Fruit fly (Drosophila melanogaster) whole organism, embryonic: ENCODE measurements around the gene CG6340.

Experiments
- B-H2 ChIP-seq: fragments of 200-800 bp; sonication (Bioruptor generic); optimal IDR thresholded peaks from 2 replicates; lab custom pipeline; 2018; ENCODE audit warnings: missing biosample characterization, mild to moderate bottlenecking, missing genetic modification characterization
- BEAF-32 ChIP-seq: fragments of 200-800 bp; sonication (Bioruptor generic); optimal IDR thresholded peaks from 3 replicates; lab custom pipeline; 2017; ENCODE audit warnings: missing biosample characterization, missing genetic modification characterization, mild to moderate bottlenecking, moderate library complexity, missing genetic modification reagents
- Bteb2 ChIP-seq: fragments of 200-800 bp; sonication (Bioruptor generic); optimal IDR thresholded peaks from 2 replicates; lab custom pipeline; 2016; ENCODE audit warnings: missing biosample characterization, missing genetic modification characterization
- CG10147 ChIP-seq: fragments of 200-800 bp; sonication (Bioruptor generic); optimal IDR thresholded peaks from 2 replicates; lab custom pipeline; 2019; ENCODE audit warnings: missing biosample characterization, mild to moderate bottlenecking, missing genetic modification characterization, moderate library complexity
- CG12391 ChIP-seq: fragments of 200-800 bp; sonication (Bioruptor generic); optimal IDR thresholded peaks from 3 replicates; lab custom pipeline; 2018; ENCODE audit warnings: missing biosample characterization, mild to moderate bottlenecking, missing genetic modification characterization, moderate library complexity
- CG12744 ChIP-seq: fragments of 200-800 bp; sonication (Bioruptor generic); optimal IDR thresholded peaks from 2 replicates; lab custom pipeline; 2016; ENCODE audit warnings: missing biosample characterization, missing genetic modification characterization
- CG13775 ChIP-seq: fragments of 200-800 bp; sonication (Bioruptor generic); optimal IDR thresholded peaks from 3 replicates; lab custom pipeline; 2017; ENCODE audit warnings: missing biosample characterization, mild to moderate bottlenecking, missing genetic modification characterization
- CG14050 ChIP-seq: fragments of 200-800 bp; sonication (Bioruptor generic); IDR thresholded peaks from 3 replicates; pipeline ENCODE4 v1.3.6; 2022; ENCODE audit warnings: missing biosample characterization, missing genetic modification characterization
- CG17359 ChIP-seq: fragments of 200-800 bp; sonication (Bioruptor generic); optimal IDR thresholded peaks from 3 replicates; lab custom pipeline; 2018; ENCODE audit warnings: missing biosample characterization, mild to moderate bottlenecking, missing genetic modification characterization, moderate library complexity
- CG17829 ChIP-seq: fragments of 200-800 bp; optimal IDR thresholded peaks from 2 replicates; lab custom pipeline; 2019; ENCODE audit warnings: missing biosample characterization, mild to moderate bottlenecking, missing genetic modification characterization, moderate library complexity
- CG2116 ChIP-seq: fragments of 200-800 bp; sonication (Bioruptor generic); optimal IDR thresholded peaks from 3 replicates; lab custom pipeline; 2018; ENCODE audit warnings: missing biosample characterization, mild to moderate bottlenecking, missing genetic modification characterization
- CG2129 ChIP-seq: fragments of 200-800 bp; sonication (Bioruptor generic); IDR thresholded peaks from 2 replicates; pipeline ENCODE4 v1.3.6; 2022; ENCODE audit warnings: missing biosample characterization, missing genetic modification characterization; ENCODE audit not compliant: partially characterized antibody
- CG32772 ChIP-seq: fragments of 200-800 bp; sonication (Bioruptor generic); IDR thresholded peaks from 2 replicates; pipeline ENCODE4 v1.3.6; 2022; ENCODE audit warnings: missing biosample characterization, missing genetic modification characterization
- CG34224 ChIP-seq: fragments of 200-800 bp; sonication (Bioruptor generic); IDR thresholded peaks from 3 replicates; pipeline ENCODE4 v1.3.6; 2022; ENCODE audit warnings: missing biosample characterization, missing genetic modification characterization; ENCODE audit not compliant: partially characterized antibody
- CG34376 ChIP-seq: fragments of 200-800 bp; sonication (Bioruptor generic); optimal IDR thresholded peaks from 2 replicates; lab custom pipeline; 2018; ENCODE audit warnings: missing biosample characterization, mild to moderate bottlenecking, missing genetic modification characterization
- CG4424 ChIP-seq: fragments of 200-800 bp; sonication (Bioruptor generic); optimal IDR thresholded peaks from 3 replicates; lab custom pipeline; 2016; ENCODE audit warnings: missing biosample characterization, missing genetic modification characterization
- CG6765 ChIP-seq: fragments of 200-800 bp; sonication (Bioruptor generic); optimal IDR thresholded peaks from 3 replicates; lab custom pipeline; 2017; ENCODE audit warnings: missing biosample characterization, mild to moderate bottlenecking, missing genetic modification characterization
- CG6791 ChIP-seq: fragments of 200-800 bp; sonication (Bioruptor generic); IDR thresholded peaks from 3 replicates; pipeline ENCODE4 v1.3.6; 2022; ENCODE audit warnings: missing biosample characterization, missing genetic modification characterization; ENCODE audit not compliant: partially characterized antibody
- CG7556 ChIP-seq: fragments of 200-800 bp; sonication (Bioruptor generic); optimal IDR thresholded peaks from 2 replicates; lab custom pipeline; 2017; ENCODE audit warnings: missing biosample characterization, mild to moderate bottlenecking, missing genetic modification characterization
- CHES-1-like ChIP-seq: fragments of 200-800 bp; sonication (Bioruptor generic); optimal IDR thresholded peaks from 2 replicates; lab custom pipeline; 2016; ENCODE audit warnings: missing biosample characterization, missing genetic modification characterization
- CrebB ChIP-seq: fragments of 200-800 bp; sonication (Bioruptor generic); optimal IDR thresholded peaks from 3 replicates; lab custom pipeline; 2018; ENCODE audit warnings: missing biosample characterization, mild to moderate bottlenecking, missing genetic modification characterization
- D19A ChIP-seq: fragments of 200-800 bp; optimal IDR thresholded peaks from 3 replicates; lab custom pipeline; 2019; ENCODE audit warnings: missing biosample characterization, mild to moderate bottlenecking, missing genetic modification characterization, moderate library complexity
- Dad ChIP-seq: fragments of 200-800 bp; sonication (Bioruptor generic); optimal IDR thresholded peaks from 3 replicates; lab custom pipeline; 2016; ENCODE audit warnings: missing biosample characterization, missing genetic modification characterization
- E2f1 ChIP-seq: fragments of 200-800 bp; sonication (Bioruptor generic); IDR thresholded peaks from 2 replicates; pipeline ENCODE4 v1.3.6; 2022; ENCODE audit warnings: missing biosample characterization, missing genetic modification characterization
- HLH54F ChIP-seq: fragments of 200-800 bp; sonication (Bioruptor generic); optimal IDR thresholded peaks from 3 replicates; lab custom pipeline; 2016; ENCODE audit warnings: missing biosample characterization, missing genetic modification characterization
- Hey ChIP-seq: fragments of 200-800 bp; sonication (Bioruptor generic); optimal IDR thresholded peaks from 3 replicates; lab custom pipeline; 2018; ENCODE audit warnings: missing biosample characterization, mild to moderate bottlenecking, missing genetic modification characterization
- MESR4 ChIP-seq: fragments of 200-800 bp; sonication (Bioruptor generic); optimal IDR thresholded peaks from 2 replicates; lab custom pipeline; 2018; ENCODE audit warnings: missing biosample characterization, mild to moderate bottlenecking, missing genetic modification characterization, moderate library complexity
- Myb ChIP-seq: fragments of 200-800 bp; sonication (Bioruptor generic); optimal IDR thresholded peaks from 2 replicates; lab custom pipeline; 2016; ENCODE audit warnings: missing biosample characterization, missing genetic modification characterization
- NK7.1 ChIP-seq: fragments of 200-800 bp; sonication (Bioruptor generic); optimal IDR thresholded peaks from 3 replicates; lab custom pipeline; 2016; ENCODE audit warnings: missing biosample characterization, missing genetic modification characterization
- Ptx1 ChIP-seq: fragments of 200-800 bp; sonication (Bioruptor generic); IDR thresholded peaks from 2 replicates; pipeline ENCODE4 v1.3.6; 2022; ENCODE audit warnings: missing biosample characterization, missing genetic modification characterization
- TFAM ChIP-seq: fragments of 200-800 bp; sonication (Bioruptor generic); optimal IDR thresholded peaks from 2 replicates; lab custom pipeline; 2017; ENCODE audit warnings: missing biosample characterization, missing genetic modification characterization, inconsistent platforms
- ab ChIP-seq: fragments of 200-800 bp; sonication (Bioruptor generic); optimal IDR thresholded peaks from 2 replicates; lab custom pipeline; 2016; ENCODE audit warnings: missing biosample characterization, missing genetic modification characterization
- ara ChIP-seq: fragments of 200-800 bp; sonication (Bioruptor generic); IDR thresholded peaks from 2 replicates; pipeline ENCODE4 v1.3.6; 2022; ENCODE audit warnings: missing biosample characterization, missing genetic modification characterization
- bsh ChIP-seq, 2 experiments: fragments of 200-800 bp; sonication (Bioruptor generic); optimal IDR thresholded peaks; 2 replicates each; lab custom pipeline; 2017 to 2018; ENCODE audit warnings: mild to moderate bottlenecking in 2 of 2, missing biosample characterization in 2 of 2, missing genetic modification characterization in 2 of 2, moderate library complexity in 1 of 2
- gfzf ChIP-seq: fragments of 200-800 bp; sonication (Bioruptor generic); optimal IDR thresholded peaks from 2 replicates; lab custom pipeline; 2016; ENCODE audit warnings: missing biosample characterization, mild to moderate bottlenecking, missing genetic modification characterization, moderate library complexity
- grau ChIP-seq: fragments of 200-800 bp; optimal IDR thresholded peaks from 3 replicates; lab custom pipeline; 2019; ENCODE audit warnings: missing biosample characterization, mild to moderate bottlenecking, missing genetic modification characterization, moderate library complexity
- hb ChIP-seq: fragments of 200-800 bp; sonication (Bioruptor generic); IDR thresholded peaks from 3 replicates; pipeline ENCODE4 v1.3.6; 2022; ENCODE audit warnings: missing biosample characterization, missing genetic modification characterization; ENCODE audit not compliant: partially characterized antibody
- lilli ChIP-seq: fragments of 200-800 bp; sonication (Bioruptor generic); optimal IDR thresholded peaks from 3 replicates; lab custom pipeline; 2016; ENCODE audit warnings: missing biosample characterization, missing genetic modification characterization
- lola ChIP-seq, 3 experiments: fragments of >200 bp in 2 of 3; fragments of 200-800 bp in 1 of 3; sonication (Bioruptor generic) in 1 of 3; optimal IDR thresholded peaks; 2 replicates each; lab custom pipeline; 2017 to 2019; ENCODE audit warnings: missing biosample characterization in 3 of 3, missing genetic modification characterization in 3 of 3, mild to moderate bottlenecking in 1 of 3, moderate library complexity in 1 of 3
- pzg ChIP-seq: fragments of 200-800 bp; sonication (Bioruptor generic); optimal IDR thresholded peaks from 3 replicates; lab custom pipeline; 2018; ENCODE audit warnings: missing biosample characterization, mild to moderate bottlenecking, missing genetic modification characterization, moderate library complexity
- sc ChIP-seq, 3 experiments: fragments of >200 bp in 2 of 3; fragments of 200-800 bp in 1 of 3; sonication (Bioruptor generic) in 1 of 3; optimal IDR thresholded peaks; 2 replicates in 2 of 3; 3 replicates in 1 of 3; lab custom pipeline; 2017; ENCODE audit warnings: mild to moderate bottlenecking in 1 of 3, missing biosample characterization in 1 of 3, missing genetic modification characterization in 1 of 3, missing genetic modification reagents in 1 of 3
- trem ChIP-seq: fragments of 200-800 bp; optimal IDR thresholded peaks from 3 replicates; lab custom pipeline; 2019; ENCODE audit warnings: missing biosample characterization, mild to moderate bottlenecking, missing genetic modification characterization, moderate library complexity
- tup ChIP-seq: fragments of 200-800 bp; sonication (Bioruptor generic); optimal IDR thresholded peaks from 2 replicates; lab custom pipeline; 2016; ENCODE audit warnings: missing biosample characterization, mild to moderate bottlenecking, missing genetic modification characterization, moderate library complexity
- unc-4 ChIP-seq: fragments of 200-800 bp; sonication (Bioruptor generic); IDR thresholded peaks from 2 replicates; pipeline ENCODE4 v1.3.6; 2022; ENCODE audit warnings: missing biosample characterization, missing genetic modification characterization; ENCODE audit not compliant: partially characterized antibody
- vnd ChIP-seq: fragments of 200-800 bp; sonication (Bioruptor generic); IDR thresholded peaks from 3 replicates; pipeline ENCODE4 v1.3.6; 2022; ENCODE audit warnings: missing biosample characterization, missing genetic modification characterization; ENCODE audit not compliant: partially characterized antibody
- zfh1 ChIP-seq: fragments of 200-800 bp; sonication (Bioruptor generic); IDR thresholded peaks from 3 replicates; pipeline ENCODE4 v1.3.6; 2022; ENCODE audit warnings: missing biosample characterization, missing genetic modification characterization
- zfh2 ChIP-seq: fragments of 200-800 bp; sonication (Bioruptor generic); optimal IDR thresholded peaks from 2 replicates; lab custom pipeline; 2016; ENCODE audit warnings: missing biosample characterization, missing genetic modification characterization

CG6340 gene

dm6 chrX:15449490-15450326 lies 32.5 kb upstream of the CG6340 start, which contains the start of the genes Scamp and Ahcy (continued):
- peak; percentile 27 for TF ChIP-seq CG7556 (GFP tag; lab: Kevin White, UChicago)
- TF ChIP-seq BEAF-32 (GFP tag; lab: Kevin White, UChicago): peak; percentile 75
- peak; percentile 21 for TF ChIP-seq trem (tag; lab: Kevin White, UChicago)
- no peak for TF ChIP-seq CrebB
- no peak for TF ChIP-seq HLH54F (GFP tag; lab: Kevin White, UChicago)
- TF ChIP-seq CG2116 (GFP tag; lab: Kevin White, UChicago): peak; percentile 77
- no peak for TF ChIP-seq B-H2
- TF ChIP-seq CG6765 (GFP tag; lab: Kevin White, UChicago): no peak
- no peak for TF ChIP-seq TFAM
- TF ChIP-seq CG17359 (tag; lab: Kevin White, UChicago): no peak
- TF ChIP-seq CG12744 (GFP tag; lab: Kevin White, UChicago): no peak
- no peak for TF ChIP-seq zfh1 (GFP tag; lab: Robert Waterston, UW)
- TF ChIP-seq NK7.1 (GFP tag; lab: Kevin White, UChicago): no peak
- TF ChIP-seq CG34376 (GFP tag; lab: Kevin White, UChicago): no peak
- TF ChIP-seq hb (GFP tag; lab: Robert Waterston, UW): no peak
- no peak for TF ChIP-seq CHES-1-like
- no peak for TF ChIP-seq ara (GFP tag; lab: Robert Waterston, UW)
- no peak for TF ChIP-seq Bteb2 (GFP tag; lab: Kevin White, UChicago)
- 0 out of 3 replicates have a peak, but pooled peaks have one; percentile 30 for TF ChIP-seq CG6791 (GFP tag; lab: Robert Waterston, UW)
- TF ChIP-seq CG2129: 0 out of 2 replicates have a peak, but pooled peaks have one; percentile 17
- no peak for TF ChIP-seq Dad (GFP tag; lab: Kevin White, UChicago)
- TF ChIP-seq CG17829: peak; percentile 14
- TF ChIP-seq CG34224: no peak; the same call in 2 of the 3 replicates
- peak; percentile 6 for TF ChIP-seq CG10147 (GFP tag; lab: Kevin White, UChicago)
- TF ChIP-seq CG4424 (GFP tag; lab: Kevin White, UChicago): no peak
- TF ChIP-seq CG12391 (tag; lab: Kevin White, UChicago): peak; percentile 43
- peak; percentile 22 for TF ChIP-seq CG13775 (GFP tag; lab: Kevin White, UChicago)
- no peak for TF ChIP-seq E2f1 (GFP tag; lab: Robert Waterston, UW)
- no peak for TF ChIP-seq bsh (GFP tag; optimal IDR thresholded peaks at IDR 0.05; lab: Kevin White, UChicago)
- no peak for TF ChIP-seq Ptx1
- no peak for TF ChIP-seq zfh2 (GFP tag; lab: Kevin White, UChicago)
- no peak for TF ChIP-seq CG14050 (GFP tag; lab: Robert Waterston, UW)
- peak; percentile 91 for TF ChIP-seq MESR4 (GFP tag; lab: Kevin White, UChicago)
- no peak for TF ChIP-seq Hey (tag; lab: Kevin White, UChicago)
- no peak for TF ChIP-seq CG32772
- TF ChIP-seq grau (tag; lab: Kevin White, UChicago): peak; percentile 12
- peak; percentile 22 for TF ChIP-seq Myb (GFP tag; lab: Kevin White, UChicago)
- TF ChIP-seq vnd (GFP tag; lab: Robert Waterston, UW): peak; percentile 47; the same call in 1 of the 3 replicates
- TF ChIP-seq gfzf: no peak
- no peak for TF ChIP-seq D19A (tag; lab: Kevin White, UChicago)
- TF ChIP-seq unc-4 (GFP tag; lab: Robert Waterston, UW): peak; percentile 55; the same call in 1 of the 2 replicates
- TF ChIP-seq tup (GFP tag; lab: Kevin White, UChicago): no peak
- TF ChIP-seq ab (GFP tag; lab: Kevin White, UChicago): no peak
- peak; percentile 26 for TF ChIP-seq pzg (GFP tag; lab: Kevin White, UChicago)
- TF ChIP-seq lilli (GFP tag; lab: Kevin White, UChicago): peak; percentile 38
- no peak for TF ChIP-seq sc (optimal IDR thresholded peaks at IDR 0.05; lab: Kevin White, UChicago)
- no peak for TF ChIP-seq sc (GFP tag; optimal IDR thresholded peaks at IDR 0.05; lab: Kevin White, UChicago)
- peak in 1 of 3 experiments; percentile 10 for TF ChIP-seq lola (GFP tag; optimal IDR thresholded peaks at IDR 0.05; lab: Kevin White, UChicago)
